Worm (Caenorhabditis elegans) whole organism, L1 larva: ENCODE results near the gene K08E7.6.

Experiments used
- C16A3.4 ChIP-seq: fragments of 150-350 bp; optimal IDR thresholded peaks from 2 replicates; lab custom pipeline; 2014; ENCODE audit warnings: missing biosample characterization, missing genetic modification characterization
- aha-1 ChIP-seq: fragments of 150-350 bp; optimal IDR thresholded peaks from 2 replicates; lab custom pipeline; 2014; ENCODE audit warnings: missing biosample characterization, missing genetic modification characterization
- alr-1 ChIP-seq: fragments of 200-800 bp; sonication (Bioruptor generic); optimal IDR thresholded peaks from 2 replicates; lab custom pipeline; 2018; ENCODE audit warnings: borderline replicate concordance, mild to moderate bottlenecking, missing genetic modification characterization, missing compliant biosample characterization
- blmp-1 ChIP-seq: fragments of 150-350 bp; optimal IDR thresholded peaks from 2 replicates; lab custom pipeline; 2014; ENCODE audit warnings: missing biosample characterization, missing genetic modification characterization
- ceh-63 ChIP-seq: fragments of 200-800 bp; sonication (Bioruptor generic); optimal IDR thresholded peaks from 2 replicates; lab custom pipeline; 2018; ENCODE audit warnings: mild to moderate bottlenecking, missing genetic modification characterization, missing compliant biosample characterization
- ceh-82 ChIP-seq, 3 experiments: fragments of 150-350 bp in 1 of 3; sonication (generic microtip) in 2 of 3; optimal IDR thresholded peaks; 2 replicates each; lab custom pipeline; 2014 to 2017; ENCODE audit warnings: missing biosample characterization in 3 of 3, missing genetic modification characterization in 3 of 3
- ceh-88 ChIP-seq: fragments of 200-800 bp; sonication (Bioruptor generic); IDR thresholded peaks from 2 replicates; pipeline ENCODE4 v1.3.6; 2022; ENCODE audit warnings: missing genetic modification characterization, missing compliant biosample characterization
- efl-1 ChIP-seq, 4 experiments: fragments of 150-350 bp; optimal IDR thresholded peaks in 3 of 4; peaks in 1 of 4; 1 replicate in 1 of 4; 2 replicates in 3 of 4; lab custom pipeline; 2014; ENCODE audit warnings: missing biosample characterization in 2 of 4, missing genetic modification characterization in 2 of 4, missing genetic modification reagents in 2 of 4
- efl-3 ChIP-seq: fragments of 200-800 bp; sonication (Bioruptor generic); optimal IDR thresholded peaks from 2 replicates; lab custom pipeline; 2018; ENCODE audit warnings: mild to moderate bottlenecking, missing genetic modification characterization, missing compliant biosample characterization
- egl-27 ChIP-seq, 2 experiments: fragments of 150-350 bp in 1 of 2; sonication (generic microtip); optimal IDR thresholded peaks; 3 replicates each; lab custom pipeline; 2017 to 2018; ENCODE audit warnings: missing biosample characterization in 2 of 2, missing genetic modification characterization in 2 of 2, missing genetic modification reagents in 2 of 2
- elt-2 ChIP-seq: sonication (generic microtip); optimal IDR thresholded peaks from 2 replicates; lab custom pipeline; 2016; ENCODE audit warnings: missing genetic modification characterization, mild to moderate bottlenecking, inconsistent platforms, missing compliant biosample characterization, missing genetic modification reagents
- ets-5 ChIP-seq: fragments of 200-800 bp; sonication (Bioruptor generic); IDR thresholded peaks from 2 replicates; pipeline ENCODE4 v1.3.6; 2022; ENCODE audit warnings: missing genetic modification characterization, missing compliant biosample characterization
- fkh-10 ChIP-seq: sonication (generic microtip); optimal IDR thresholded peaks from 2 replicates; lab custom pipeline; 2017; ENCODE audit warnings: missing biosample characterization, missing genetic modification reagents, missing genetic modification characterization
- fkh-8 ChIP-seq: sonication (generic microtip); optimal IDR thresholded peaks from 2 replicates; lab custom pipeline; 2016; ENCODE audit warnings: mild to moderate bottlenecking, missing genetic modification characterization, missing compliant biosample characterization
- hlh-17 ChIP-seq: fragments of 200-800 bp; sonication (Bioruptor generic); optimal IDR thresholded peaks from 2 replicates; lab custom pipeline; 2018; ENCODE audit warnings: missing genetic modification characterization, mild to moderate bottlenecking, missing compliant biosample characterization, moderate library complexity, borderline replicate concordance
- hlh-4 ChIP-seq: sonication (generic microtip); optimal IDR thresholded peaks from 2 replicates; lab custom pipeline; 2016; ENCODE audit warnings: mild to moderate bottlenecking, missing genetic modification characterization, missing compliant biosample characterization
- jun-1 ChIP-seq: fragments of 150-350 bp; optimal IDR thresholded peaks from 2 replicates; lab custom pipeline; 2014; ENCODE audit warnings: missing biosample characterization, missing genetic modification reagents, missing genetic modification characterization
- lin-14 ChIP-seq: fragments of 200-800 bp; sonication (Bioruptor generic); optimal IDR thresholded peaks from 2 replicates; lab custom pipeline; 2018; ENCODE audit warnings: mild to moderate bottlenecking, missing genetic modification characterization, moderate library complexity, missing compliant biosample characterization
- lin-15B ChIP-seq: fragments of 150-350 bp; sonication (generic microtip); optimal IDR thresholded peaks from 3 replicates; lab custom pipeline; 2014; ENCODE audit warnings: missing biosample characterization, missing genetic modification characterization
- lin-35 ChIP-seq, 2 experiments: fragments of 150-350 bp; optimal IDR thresholded peaks; 2 replicates each; lab custom pipeline; 2014; ENCODE audit warnings: missing biosample characterization in 2 of 2, missing genetic modification characterization in 2 of 2, missing genetic modification reagents in 2 of 2
- lin-39 ChIP-seq: fragments of 150-350 bp; optimal IDR thresholded peaks from 2 replicates; lab custom pipeline; 2014; ENCODE audit warnings: missing biosample characterization, missing genetic modification reagents, missing genetic modification characterization
- lir-3 ChIP-seq: sonication (generic microtip); optimal IDR thresholded peaks from 2 replicates; lab custom pipeline; 2016; ENCODE audit warnings: mild to moderate bottlenecking, missing genetic modification characterization, moderate library complexity, missing compliant biosample characterization; ENCODE audit not compliant: poor library complexity
- lsy-2 ChIP-seq, 2 experiments: fragments of 150-350 bp; optimal IDR thresholded peaks; 2 replicates each; lab custom pipeline; 2014; ENCODE audit warnings: missing biosample characterization in 2 of 2, missing genetic modification characterization in 2 of 2
- mdl-1 ChIP-seq, 2 experiments: fragments of 150-350 bp; optimal IDR thresholded peaks; 2 replicates each; lab custom pipeline; 2014 to 2017; ENCODE audit warnings: missing biosample characterization in 2 of 2, missing genetic modification characterization in 2 of 2, inconsistent platforms in 1 of 2
- mep-1 ChIP-seq: fragments of 150-350 bp; optimal IDR thresholded peaks from 2 replicates; lab custom pipeline; 2014; ENCODE audit warnings: missing biosample characterization, missing genetic modification characterization
- nhr-19 ChIP-seq: fragments of 200-800 bp; sonication (Bioruptor generic); conservative IDR thresholded peaks from 2 replicates; pipeline ENCODE4 v1.3.6; 2022; ENCODE audit warnings: missing genetic modification characterization, missing compliant biosample characterization
- nhr-20 ChIP-seq: sonication (generic microtip); optimal IDR thresholded peaks from 2 replicates; lab custom pipeline; 2016; ENCODE audit warnings: mild to moderate bottlenecking, missing genetic modification characterization, missing compliant biosample characterization
- nhr-28 ChIP-seq: fragments of 150-350 bp; optimal IDR thresholded peaks from 2 replicates; lab custom pipeline; 2014; ENCODE audit warnings: missing biosample characterization, missing genetic modification characterization
- nhr-47 ChIP-seq: sonication (generic microtip); optimal IDR thresholded peaks from 2 replicates; lab custom pipeline; 2016; ENCODE audit warnings: mild to moderate bottlenecking, missing genetic modification characterization, moderate library complexity, missing compliant biosample characterization
- nhr-84 ChIP-seq: sonication (generic microtip); optimal IDR thresholded peaks from 2 replicates; lab custom pipeline; 2017; ENCODE audit warnings: missing biosample characterization, missing genetic modification characterization
- nhr-85 ChIP-seq: sonication (generic microtip); peaks from one replicate; lab custom pipeline; 2016; ENCODE audit warnings: missing genetic modification characterization, inconsistent platforms, missing compliant biosample characterization
- nhr-90 ChIP-seq: sonication (generic microtip); optimal IDR thresholded peaks from 2 replicates; lab custom pipeline; 2016; ENCODE audit warnings: mild to moderate bottlenecking, missing genetic modification characterization, missing compliant biosample characterization; ENCODE audit not compliant: poor library complexity
- rnt-1 ChIP-seq: sonication (generic microtip); optimal IDR thresholded peaks from 2 replicates; lab custom pipeline; 2016; ENCODE audit warnings: mild to moderate bottlenecking, missing genetic modification characterization, moderate library complexity, missing compliant biosample characterization
- skn-1 ChIP-seq: fragments of 150-350 bp; optimal IDR thresholded peaks from 2 replicates; lab custom pipeline; 2014; ENCODE audit warnings: missing biosample characterization, missing genetic modification characterization
- snu-23 ChIP-seq: sonication (generic microtip); optimal IDR thresholded peaks from 2 replicates; lab custom pipeline; 2016; ENCODE audit warnings: missing genetic modification characterization, missing compliant biosample characterization
- sptf-1 ChIP-seq: fragments of 150-350 bp; optimal IDR thresholded peaks from 2 replicates; lab custom pipeline; 2014; ENCODE audit warnings: missing biosample characterization, missing genetic modification characterization
- swsn-7 ChIP-seq: sonication (generic microtip); optimal IDR thresholded peaks from 2 replicates; lab custom pipeline; 2016; ENCODE audit warnings: missing genetic modification characterization, missing compliant biosample characterization
- tbx-2 ChIP-seq: sonication (generic microtip); optimal IDR thresholded peaks from 2 replicates; lab custom pipeline; 2016; ENCODE audit warnings: missing genetic modification characterization, missing compliant biosample characterization
- unc-130 ChIP-seq: fragments of 150-350 bp; optimal IDR thresholded peaks from 2 replicates; lab custom pipeline; 2017; ENCODE audit warnings: missing biosample characterization, missing genetic modification characterization, inconsistent platforms
- unc-86 ChIP-seq: sonication (generic microtip); optimal IDR thresholded peaks from 2 replicates; lab custom pipeline; 2016; ENCODE audit warnings: missing genetic modification characterization, missing compliant biosample characterization
- vab-15 ChIP-seq: sonication (generic microtip); optimal IDR thresholded peaks from 2 replicates; lab custom pipeline; 2017; ENCODE audit warnings: missing genotype, mild to moderate bottlenecking, missing genetic modification characterization, missing compliant biosample characterization
- xbp-1 ChIP-seq: sonication (generic microtip); optimal IDR thresholded peaks from 2 replicates; lab custom pipeline; 2016; ENCODE audit warnings: missing genetic modification characterization, missing compliant biosample characterization
- zag-1 ChIP-seq: fragments of 150-350 bp; optimal IDR thresholded peaks from 2 replicates; lab custom pipeline; 2014; ENCODE audit warnings: missing biosample characterization, missing genetic modification characterization
- zip-4 ChIP-seq: fragments of 200-800 bp; sonication (Bioruptor generic); optimal IDR thresholded peaks from 2 replicates; lab custom pipeline; 2018; ENCODE audit warnings: mild to moderate bottlenecking, missing genetic modification characterization, moderate library complexity, missing compliant biosample characterization

Gene K08E7.6

DNA sequence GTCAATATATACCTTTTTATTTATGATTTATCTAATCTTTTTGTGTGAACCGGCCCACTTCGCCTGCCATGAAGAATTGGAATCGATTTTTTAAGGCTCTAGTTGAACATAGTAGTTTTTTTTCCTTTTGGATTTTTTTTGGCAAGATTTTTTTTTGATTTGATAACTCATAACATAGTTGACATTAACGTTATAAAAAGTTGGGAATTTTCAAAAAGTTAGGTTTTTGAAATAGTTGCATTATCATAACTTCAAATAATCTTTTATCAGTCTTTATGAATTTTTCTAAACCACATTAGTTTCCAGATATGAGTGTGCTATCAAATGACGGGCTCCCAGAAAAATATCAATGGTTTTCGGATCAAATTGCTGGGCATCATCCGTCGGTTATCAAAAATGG is 33.1 kb downstream of the K08E7.6 start, which contains the start of gene ipmk-1:
Gene ipmk-1 (plus strand): TSS at position 301 of the 400 bp plus-strand sequence.
- no peak for TF ChIP-seq vab-15 (tag; lab: Kevin White, UChicago)
- TF ChIP-seq C16A3.4: no peak
- no peak for TF ChIP-seq ets-5 (GFP tag; lab: Robert Waterston, UW)
- no peak for TF ChIP-seq nhr-47 (tag; lab: Kevin White, UChicago)

DNA sequence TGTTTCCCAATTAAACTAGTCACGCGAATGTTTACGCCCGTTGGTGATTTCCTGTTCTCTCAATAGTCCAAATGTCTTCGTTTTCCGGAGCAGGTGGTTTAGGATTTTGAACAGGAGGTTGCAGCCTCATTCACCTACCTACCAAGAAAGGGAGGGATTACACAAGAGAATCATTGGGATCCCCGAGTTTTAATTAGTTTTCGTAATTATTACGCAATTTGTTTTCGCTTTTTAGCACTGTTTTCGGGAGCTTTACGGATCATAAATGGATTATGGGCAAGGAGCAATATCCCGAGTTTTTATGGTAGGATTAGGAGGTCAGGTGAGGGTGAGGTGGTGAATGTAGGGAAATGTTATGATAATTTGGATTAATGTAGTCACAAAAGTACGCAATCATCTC is 35.0 kb downstream of the K08E7.6 start:
- no peak for TF ChIP-seq swsn-7 (tag; lab: Kevin White, UChicago)
- TF ChIP-seq alr-1 (tag; lab: Kevin White, UChicago): no peak
- TF ChIP-seq lin-15B: no peak
- no peak for TF ChIP-seq nhr-47 (tag; lab: Kevin White, UChicago)
- TF ChIP-seq lin-39 (tag; lab: Kevin White, UChicago): no peak
- no peak for TF ChIP-seq lir-3 (tag; lab: Kevin White, UChicago)
- TF ChIP-seq aha-1: no peak
- no peak for TF ChIP-seq ceh-63 (GFP tag; lab: Kevin White, UChicago)
- TF ChIP-seq hlh-17: no peak
- no peak for TF ChIP-seq sptf-1 (tag; lab: Kevin White, UChicago)
- TF ChIP-seq tbx-2 (tag; lab: Kevin White, UChicago): no peak
- TF ChIP-seq efl-3 (GFP tag; lab: Kevin White, UChicago): no peak
- no peak for TF ChIP-seq fkh-8 (tag; lab: Kevin White, UChicago)
- TF ChIP-seq nhr-19 (GFP tag; lab: Robert Waterston, UW): no peak
- TF ChIP-seq mep-1 (tag; lab: Kevin White, UChicago): no peak
- no peak for TF ChIP-seq mdl-1 (tag; optimal IDR thresholded peaks at IDR 0.05; lab: Kevin White, UChicago)
- no peak for TF ChIP-seq ceh-82 (tag; optimal IDR thresholded peaks at IDR 0.05; lab: Kevin White, UChicago)
- no peak for TF ChIP-seq ceh-88 (GFP tag; lab: Robert Waterston, UW)

DNA sequence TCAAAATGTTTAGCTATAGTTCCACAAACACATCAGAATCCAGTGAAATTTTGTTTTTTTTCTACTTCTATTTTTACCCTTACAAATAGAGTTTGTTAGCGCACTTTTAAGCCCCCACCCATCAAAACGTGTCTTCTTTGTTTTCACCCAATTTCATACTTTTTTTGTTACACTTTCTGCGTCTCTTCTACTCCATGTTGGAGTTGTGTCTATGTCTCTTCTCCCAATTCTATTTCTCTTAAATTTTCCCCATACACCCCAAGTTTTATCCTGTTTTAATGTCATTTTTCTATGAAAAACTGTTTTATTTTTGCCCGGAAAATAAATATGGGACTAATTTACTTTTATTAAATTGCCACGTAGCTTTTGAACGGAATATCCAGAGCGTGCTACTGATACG is 35.6 kb downstream of the K08E7.6 start:
- TF ChIP-seq unc-130 (tag; lab: Kevin White, UChicago) (no peak), nhr-28 (tag; lab: Kevin White, UChicago) (no peak), lin-14 (peak; percentile 14), egl-27 (tag; optimal IDR thresholded peaks at IDR 0.05; lab: Kevin White, UChicago) (no peak), C16A3.4 (no peak), nhr-84 (tag; lab: Kevin White, UChicago) (no peak), zag-1 (tag; lab: Kevin White, UChicago) (no peak), lin-35 (GFP tag; optimal IDR thresholded peaks at IDR 0.05; lab: Kevin White, UChicago) (no peak), efl-1 (optimal IDR thresholded peaks at IDR 0.05; lab: Kevin White, UChicago) (peak; percentile 27 to 43), efl-1 (GFP tag; optimal IDR thresholded peaks at IDR 0.05 in 1 of 2; lab: Kevin White, UChicago) (peak in 1 of 2 experiments; percentile 81), snu-23 (GFP tag; lab: Kevin White, UChicago) (peak; percentile 2), blmp-1 (tag; lab: Kevin White, UChicago) (peak; percentile 37), nhr-90 (tag; lab: Kevin White, UChicago) (no peak), lsy-2 (tag; optimal IDR thresholded peaks at IDR 0.05; lab: Kevin White, UChicago) (peak in 1 of 2 experiments; percentile 35), nhr-85 (no peak)
- TF ChIP-seq, all 84 proteins: peak for 5

DNA sequence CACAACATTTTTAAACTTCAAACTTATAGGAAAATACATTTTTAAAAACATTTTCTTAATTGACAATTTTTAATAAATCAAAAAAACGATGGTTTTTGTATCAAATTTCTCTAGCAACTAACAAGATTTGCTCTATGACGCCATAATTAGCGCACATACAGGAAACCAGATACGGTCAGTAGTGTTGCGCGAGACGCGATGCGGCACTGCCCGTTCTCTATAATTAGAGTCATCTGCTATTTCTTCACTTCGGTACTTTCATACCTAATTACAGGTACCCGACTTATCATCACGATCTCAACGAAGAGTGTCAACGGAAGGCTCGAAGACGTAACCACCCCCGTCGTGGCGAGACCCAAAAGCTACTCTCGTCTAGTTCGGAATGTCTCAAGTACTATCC is 36.3 kb downstream of the K08E7.6 start:
- no peak for TF ChIP-seq lir-3 (tag; lab: Kevin White, UChicago)
- TF ChIP-seq lin-15B: no peak
- no peak for TF ChIP-seq skn-1 (tag; lab: Kevin White, UChicago)
- no peak for TF ChIP-seq zag-1 (tag; lab: Kevin White, UChicago)
- no peak for TF ChIP-seq rnt-1 (tag; lab: Kevin White, UChicago)
- TF ChIP-seq unc-86 (tag; lab: Kevin White, UChicago): no peak
- no peak for TF ChIP-seq jun-1 (tag; lab: Kevin White, UChicago)
- TF ChIP-seq lin-35 (GFP tag; optimal IDR thresholded peaks at IDR 0.05; lab: Kevin White, UChicago): no peak
- TF ChIP-seq zip-4: no peak
- no peak for TF ChIP-seq fkh-10 (GFP tag; lab: Kevin White, UChicago)
- TF ChIP-seq nhr-28 (tag; lab: Kevin White, UChicago): no peak
- TF ChIP-seq nhr-20 (tag; lab: Kevin White, UChicago): no peak
- no peak for TF ChIP-seq elt-2
- no peak for TF ChIP-seq C16A3.4
- no peak for TF ChIP-seq hlh-4 (tag; lab: Kevin White, UChicago)
- TF ChIP-seq xbp-1: no peak
- TF ChIP-seq mdl-1 (tag; optimal IDR thresholded peaks at IDR 0.05; lab: Kevin White, UChicago): no peak
